Worm (Caenorhabditis elegans): Measurements from ENCODE around the gene alg-3.

DNA sequence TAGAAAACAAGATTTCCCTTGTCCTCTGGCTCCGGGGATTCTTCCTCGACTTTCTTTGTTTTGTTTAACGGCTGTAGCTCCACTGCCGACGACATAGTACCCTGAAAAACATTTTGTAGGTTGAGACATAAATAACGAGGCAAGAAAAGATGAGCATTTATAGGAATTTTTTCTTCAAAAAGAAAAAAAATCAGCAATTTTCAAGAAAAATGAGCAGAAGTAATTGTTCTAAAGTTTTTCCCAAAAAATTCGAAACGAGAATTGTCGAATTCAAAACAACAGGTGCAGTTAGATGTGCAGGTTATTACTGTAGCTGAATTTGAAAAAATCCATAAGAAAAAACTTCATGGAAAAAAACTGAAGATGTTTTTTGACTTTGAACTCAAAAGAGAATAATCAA lies 48.7 kb upstream of the alg-3 start, which contains the start of gene ent-1:
- no peak for TF ChIP-seq pha-4 (tag; optimal IDR thresholded peaks at IDR 0.05)
- TF ChIP-seq sem-2 (GFP tag; optimal IDR thresholded peaks at IDR 0.05), result no peak
- no peak for TF ChIP-seq lsy-2 (tag; optimal IDR thresholded peaks at IDR 0.05)
- TF ChIP-seq mep-1 (tag; optimal IDR thresholded peaks at IDR 0.05), result no peak
- no peak for TF ChIP-seq unc-39 (tag; optimal IDR thresholded peaks at IDR 0.05)
- TF ChIP-seq snpc-4 (tag; optimal IDR thresholded peaks at IDR 0.05), result no peak
- no peak for TF ChIP-seq elt-1 (tag; optimal IDR thresholded peaks at IDR 0.05; ENCODE audit: borderline replicate concordance, insufficient read depth)

All from whole organism, mixed stage, embryonic.